Worm (Caenorhabditis elegans) whole organism, midembryonic: ENCODE data around the gene F36D4.5.
"Not testable (repeated sequence)": the region's sequence is repeated elsewhere in the genome, so short reads cannot be mapped to it uniquely, and the experiment has no call there.

Source experiments
- T22C8.4 ChIP-seq: fragments of 200-800 bp; sonication (Bioruptor generic); IDR thresholded peaks from 2 replicates; pipeline ENCODE4 v1.3.6; 2022; ENCODE audit warnings: missing genetic modification characterization, missing compliant biosample characterization
- cog-1 ChIP-seq: sonication (generic microtip); optimal IDR thresholded peaks from 2 replicates; lab custom pipeline; 2016; ENCODE audit warnings: missing genetic modification characterization, missing compliant biosample characterization
- flt-1 ChIP-seq: fragments of 200-800 bp; sonication (Bioruptor generic); IDR thresholded peaks from 2 replicates; pipeline ENCODE4 v1.3.6; 2022; ENCODE audit warnings: missing genetic modification characterization, missing compliant biosample characterization
- klf-2 ChIP-seq: fragments of 200-800 bp; sonication (Bioruptor generic); conservative IDR thresholded peaks from 2 replicates; pipeline ENCODE4 v1.3.6; 2022; ENCODE audit warnings: missing genetic modification reagents, missing genetic modification characterization, missing compliant biosample characterization
- med-1 ChIP-seq: sonication (generic microtip); optimal IDR thresholded peaks from 2 replicates; lab custom pipeline; 2017; ENCODE audit warnings: missing genetic modification characterization, mild to moderate bottlenecking, missing compliant biosample characterization, antibody characterized with exemption, missing genetic modification reagents; ENCODE audit not compliant: insufficient read depth
- ref-1 ChIP-seq: fragments of 200-800 bp; sonication (Bioruptor generic); conservative IDR thresholded peaks from 2 replicates; pipeline ENCODE4 v1.3.6; 2022; ENCODE audit warnings: missing genetic modification reagents, missing genetic modification characterization, missing compliant biosample characterization
- tab-1 ChIP-seq: fragments of 200-800 bp; sonication (Bioruptor generic); IDR thresholded peaks from 2 replicates; pipeline ENCODE4 v1.3.6; 2022; ENCODE audit warnings: missing genetic modification characterization, missing compliant biosample characterization
- ztf-23 ChIP-seq: fragments of 200-800 bp; sonication (Bioruptor generic); IDR thresholded peaks from 2 replicates; pipeline ENCODE4 v1.3.6; 2022; ENCODE audit warnings: missing genetic modification reagents, missing genetic modification characterization, missing compliant biosample characterization
- ztf-29 ChIP-seq: fragments of 200-800 bp; sonication (Bioruptor generic); IDR thresholded peaks from 2 replicates; pipeline ENCODE4 v1.3.6; 2022; ENCODE audit warnings: missing genetic modification reagents, missing genetic modification characterization, missing compliant biosample characterization

Gene F36D4.5

DNA sequence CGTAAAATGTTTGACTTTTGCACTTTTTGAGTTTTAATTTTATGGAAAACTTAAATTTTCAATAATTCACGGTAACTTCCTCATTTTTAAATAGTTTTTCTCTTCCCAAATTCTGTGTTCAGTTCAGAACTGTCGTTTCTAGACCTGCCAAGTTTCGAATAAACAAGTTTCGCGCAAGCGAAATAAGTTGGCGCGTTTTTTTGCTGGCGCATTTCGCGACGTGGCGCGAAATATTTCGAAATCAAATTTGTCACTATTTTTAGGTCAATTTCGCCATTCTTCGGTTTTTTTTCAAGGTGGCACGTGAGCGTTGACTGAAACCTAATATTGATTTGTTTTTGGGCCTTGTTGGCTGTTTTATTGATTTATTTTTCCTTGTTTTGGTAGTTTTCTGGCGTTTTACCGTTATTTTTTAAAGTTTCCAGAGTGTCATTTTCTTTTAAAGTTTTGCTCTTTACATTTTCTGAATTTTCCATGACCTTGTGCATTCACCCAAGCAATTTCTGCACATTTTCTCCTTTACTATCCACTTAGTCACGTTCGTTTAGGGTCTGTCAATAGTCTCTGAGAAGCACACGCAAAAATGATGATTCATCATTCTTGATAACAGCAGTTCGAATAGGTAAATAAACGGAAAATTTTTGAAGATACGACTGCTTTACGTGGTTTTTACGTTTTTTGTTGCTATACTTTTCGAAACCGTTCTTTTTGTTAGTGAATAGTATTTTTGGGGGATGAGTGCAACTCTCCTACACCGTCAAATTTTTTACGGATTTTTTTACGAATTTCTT, 42.9 kb downstream of the F36D4.5 start:
- TF ChIP-seq T22C8.4 (GFP tag; lab: Robert Waterston, UW) (peak; percentile 49; the same call in 1 of the 2 replicates), med-1 (GFP tag; lab: Kevin White, UChicago) (no peak)

ce11 chrV:9381846-9382363, 43.7 kb downstream of the F36D4.5 start, which contains the start of gene E02C12.12:
E02C12.12 (minus strand) TSS chrV:9382313.
- no peak for TF ChIP-seq ztf-29
- no peak for TF ChIP-seq T22C8.4 (GFP tag; lab: Robert Waterston, UW)
- TF ChIP-seq ztf-23 (GFP tag; lab: Robert Waterston, UW): no peak
- no peak for TF ChIP-seq med-1 (GFP tag; lab: Kevin White, UChicago)
- no peak for TF ChIP-seq flt-1 (GFP tag; lab: Robert Waterston, UW)
- no peak for TF ChIP-seq ref-1
- no peak for TF ChIP-seq tab-1 (GFP tag; lab: Robert Waterston, UW)
- no peak for TF ChIP-seq klf-2 (GFP tag; lab: Robert Waterston, UW)
- no peak for TF ChIP-seq cog-1

DNA sequence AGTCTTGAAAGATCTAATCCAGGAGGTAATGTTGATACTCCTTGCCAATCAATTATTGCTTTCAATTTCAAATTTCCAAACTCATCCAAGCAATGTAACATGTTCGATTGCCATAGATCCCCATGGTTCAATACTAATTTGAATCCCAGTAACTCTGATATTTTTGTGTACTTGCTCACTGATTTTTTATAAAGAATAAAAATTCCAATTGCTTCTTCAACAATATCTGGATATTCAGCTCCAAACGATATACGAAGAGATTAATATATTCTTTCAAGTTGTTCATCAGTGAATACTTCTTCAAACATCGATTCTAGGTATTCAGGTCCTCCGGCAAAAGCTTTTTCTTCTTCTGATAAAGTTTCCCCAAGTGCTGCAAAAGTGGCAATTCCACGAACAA, 45.8 kb downstream of the F36D4.5 start, which contains the start of gene E02C12.11:
Gene E02C12.11 (minus strand): TSS at position 101 of the 400 bp plus-strand sequence.
- TF ChIP-seq ref-1; ztf-29; tab-1 (GFP tag; lab: Robert Waterston, UW): not testable (repeated sequence)

DNA sequence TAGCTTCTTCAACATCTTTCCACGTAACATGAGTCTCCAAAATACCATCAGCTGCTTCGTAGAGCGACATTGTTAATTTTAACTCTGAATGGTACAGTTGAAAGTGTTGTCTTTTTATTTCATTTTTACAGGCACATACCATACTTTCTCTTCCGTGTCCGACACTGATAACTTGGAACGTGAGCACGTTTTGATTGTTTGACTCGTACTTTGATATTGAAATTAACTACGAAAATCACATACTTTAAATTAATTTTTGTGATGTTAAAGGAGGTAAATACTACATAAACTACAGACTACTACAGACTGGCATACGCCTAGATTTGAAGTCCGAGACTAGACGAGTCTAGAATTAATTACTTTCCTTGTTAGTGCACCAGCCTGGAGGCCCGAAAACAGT, 47.3 kb downstream of the F36D4.5 start, which contains the start of gene E02C12.10:
Gene E02C12.10 (minus strand): TSS at position 75 of the 400 bp plus-strand sequence.
- TF ChIP-seq klf-2 (GFP tag; lab: Robert Waterston, UW): no peak
- no peak for TF ChIP-seq ref-1
- TF ChIP-seq ztf-23 (GFP tag; lab: Robert Waterston, UW): no peak
- TF ChIP-seq tab-1 (GFP tag; lab: Robert Waterston, UW): no peak
- no peak for TF ChIP-seq flt-1 (GFP tag; lab: Robert Waterston, UW)
- no peak for TF ChIP-seq cog-1
- no peak for TF ChIP-seq ztf-29
- no peak for TF ChIP-seq med-1 (GFP tag; lab: Kevin White, UChicago)

DNA sequence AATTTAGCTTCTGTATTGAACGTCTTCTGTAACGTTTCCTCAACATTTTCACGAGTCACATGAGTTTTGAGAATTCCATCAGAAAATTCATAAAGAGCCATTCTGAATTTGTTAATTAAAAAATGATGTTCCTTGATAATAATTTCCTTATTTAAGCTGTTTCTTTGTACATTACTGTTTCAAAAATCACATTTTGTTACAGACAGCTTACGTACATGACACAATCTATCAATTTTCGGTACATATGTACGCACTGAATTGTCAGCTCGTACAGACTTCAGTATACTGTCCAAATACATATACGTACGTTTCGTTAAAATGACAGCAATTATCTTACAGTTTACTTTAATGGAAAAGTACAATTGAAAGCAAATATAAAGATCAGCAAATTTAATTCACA, 49.2 kb downstream of the F36D4.5 start, which contains the start of gene E02C12.19:
Gene E02C12.19 (minus strand): TSS at position 101 of the 400 bp plus-strand sequence.
- no peak for TF ChIP-seq klf-2 (GFP tag; lab: Robert Waterston, UW)
- TF ChIP-seq T22C8.4 (GFP tag; lab: Robert Waterston, UW): no peak
- TF ChIP-seq ref-1: no peak
- no peak for TF ChIP-seq med-1 (GFP tag; lab: Kevin White, UChicago)
- no peak for TF ChIP-seq ztf-29
- no peak for TF ChIP-seq tab-1 (GFP tag; lab: Robert Waterston, UW)
- no peak for TF ChIP-seq flt-1 (GFP tag; lab: Robert Waterston, UW)
- no peak for TF ChIP-seq cog-1
- no peak for TF ChIP-seq ztf-23 (GFP tag; lab: Robert Waterston, UW)

ce11 chrV:9375378-9375777, 50.2 kb downstream of the F36D4.5 start, which contains the start of gene E02C12.9:
E02C12.9 (minus strand) TSS chrV:9375478.
- no peak for TF ChIP-seq cog-1
- TF ChIP-seq tab-1 (GFP tag; lab: Robert Waterston, UW): no peak
- no peak for TF ChIP-seq T22C8.4 (GFP tag; lab: Robert Waterston, UW)
- TF ChIP-seq med-1 (GFP tag; lab: Kevin White, UChicago): no peak
- no peak for TF ChIP-seq flt-1 (GFP tag; lab: Robert Waterston, UW)
- no peak for TF ChIP-seq ztf-23 (GFP tag; lab: Robert Waterston, UW)
- no peak for TF ChIP-seq ref-1
- no peak for TF ChIP-seq klf-2 (GFP tag; lab: Robert Waterston, UW)
- no peak for TF ChIP-seq ztf-29

DNA sequence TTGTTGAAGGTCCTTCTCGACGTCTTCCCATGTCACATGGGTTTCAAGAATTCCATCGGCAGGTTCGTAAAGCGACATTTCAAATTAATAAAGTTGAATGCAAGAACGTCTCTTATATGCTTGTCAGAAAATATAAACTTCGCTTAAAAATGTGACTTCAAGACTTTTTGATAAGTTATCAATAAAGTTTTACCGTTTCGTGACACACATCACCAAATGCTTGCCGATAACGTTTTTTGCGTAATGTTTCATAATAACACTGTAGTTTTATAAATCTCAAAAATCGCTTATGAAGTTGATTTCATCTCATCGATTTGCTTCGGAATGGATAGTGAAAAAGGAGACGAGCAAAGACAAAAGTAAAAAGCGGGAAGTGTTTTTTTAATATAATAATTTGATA, 52.1 kb downstream of the F36D4.5 start, which contains the start of gene E02C12.8:
Gene E02C12.8 (minus strand): TSS at position 141 of the 400 bp plus-strand sequence.
- no peak for TF ChIP-seq flt-1 (GFP tag; lab: Robert Waterston, UW)
- no peak for TF ChIP-seq ztf-23 (GFP tag; lab: Robert Waterston, UW)
- TF ChIP-seq ref-1: no peak
- no peak for TF ChIP-seq tab-1 (GFP tag; lab: Robert Waterston, UW)
- TF ChIP-seq T22C8.4 (GFP tag; lab: Robert Waterston, UW): no peak
- no peak for TF ChIP-seq med-1 (GFP tag; lab: Kevin White, UChicago)
- no peak for TF ChIP-seq klf-2 (GFP tag; lab: Robert Waterston, UW)
- no peak for TF ChIP-seq ztf-29
- no peak for TF ChIP-seq cog-1

DNA sequence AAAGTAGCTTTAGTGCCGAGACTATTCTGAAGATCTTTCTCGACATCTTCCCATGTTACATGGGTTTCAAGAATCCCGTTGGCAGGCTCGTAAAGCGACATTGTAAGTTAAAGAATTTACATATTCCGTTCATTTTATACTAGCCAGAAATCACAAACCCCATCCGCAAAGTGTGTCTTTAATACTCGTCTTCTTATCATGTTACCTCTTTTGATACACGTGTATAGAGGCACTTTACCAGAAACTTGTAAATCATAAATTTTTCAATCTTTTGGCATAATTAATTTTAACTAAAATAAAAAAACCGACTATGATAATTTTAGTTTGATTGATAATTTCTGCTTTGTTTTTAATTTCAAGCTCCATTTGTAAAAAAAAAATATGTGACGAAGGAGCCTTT, 54.6 kb downstream of the F36D4.5 start, which contains the start of gene E02C12.6:
Gene E02C12.6 (minus strand): TSS at position 101 of the 400 bp plus-strand sequence.
- TF ChIP-seq ztf-29 (no peak), T22C8.4 (GFP tag; lab: Robert Waterston, UW) (no peak), ztf-23 (GFP tag; lab: Robert Waterston, UW) (no peak), med-1 (GFP tag; lab: Kevin White, UChicago) (no peak), ref-1 (no peak), flt-1 (GFP tag; lab: Robert Waterston, UW) (no peak), klf-2 (GFP tag; lab: Robert Waterston, UW) (no peak), cog-1 (no peak)
